Worm (Caenorhabditis elegans) whole organism, mixed stage, embryonic: Measurements from ENCODE around the gene R31.2.

Source experiments
- M03D4.4 ChIP-seq: sonication (generic microtip); optimal IDR thresholded peaks from 2 replicates; lab custom pipeline; 2017; ENCODE audit warnings: mild to moderate bottlenecking, missing genetic modification characterization, missing compliant biosample characterization
- blmp-1 ChIP-seq: fragments of 150-350 bp; optimal IDR thresholded peaks from 2 replicates; lab custom pipeline; 2014; ENCODE audit warnings: missing biosample characterization, missing genetic modification characterization
- ceh-39 ChIP-seq: fragments of 150-350 bp; optimal IDR thresholded peaks from 2 replicates; lab custom pipeline; 2014; ENCODE audit warnings: missing biosample characterization, missing genetic modification characterization
- ceh-43 ChIP-seq: fragments of 200-800 bp; sonication (Bioruptor generic); optimal IDR thresholded peaks from 2 replicates; lab custom pipeline; 2018; ENCODE audit warnings: mild to moderate bottlenecking, missing genetic modification characterization, moderate library complexity, missing compliant biosample characterization
- ceh-83 ChIP-seq: fragments of 200-800 bp; sonication (Bioruptor generic); optimal IDR thresholded peaks from 2 replicates; lab custom pipeline; 2018; ENCODE audit warnings: mild to moderate bottlenecking, missing genetic modification characterization, missing compliant biosample characterization
- ces-1 ChIP-seq: fragments of 150-350 bp; optimal IDR thresholded peaks from 2 replicates; lab custom pipeline; 2014; ENCODE audit warnings: missing biosample characterization, missing genetic modification reagents, missing genetic modification characterization
- drap-1 ChIP-seq: fragments of 200-800 bp; sonication (Bioruptor generic); optimal IDR thresholded peaks from 3 replicates; lab custom pipeline; 2018; ENCODE audit warnings: mild to moderate bottlenecking, missing genetic modification characterization, missing compliant biosample characterization
- elt-1 ChIP-seq: sonication (generic microtip); optimal IDR thresholded peaks from 2 replicates; lab custom pipeline; 2017; ENCODE audit warnings: missing genetic modification characterization, mild to moderate bottlenecking, missing compliant biosample characterization, antibody characterized with exemption, moderate library complexity, borderline replicate concordance; ENCODE audit not compliant: insufficient read depth
- elt-3 ChIP-seq: fragments of 150-350 bp; optimal IDR thresholded peaks from 2 replicates; lab custom pipeline; 2014; ENCODE audit warnings: missing biosample characterization, missing genetic modification characterization
- flh-1 ChIP-seq: fragments of 200-800 bp; sonication (Bioruptor generic); optimal IDR thresholded peaks from 2 replicates; lab custom pipeline; 2018; ENCODE audit warnings: mild to moderate bottlenecking, missing genetic modification characterization, moderate library complexity, missing compliant biosample characterization
- hlh-1 ChIP-seq: fragments of 150-350 bp; optimal IDR thresholded peaks from 2 replicates; lab custom pipeline; 2014; ENCODE audit warnings: missing biosample characterization, missing genetic modification reagents, missing genetic modification characterization
- lin-13 ChIP-seq: fragments of 150-350 bp; optimal IDR thresholded peaks from 2 replicates; lab custom pipeline; 2014; ENCODE audit warnings: missing biosample characterization, missing genetic modification characterization
- lin-32 ChIP-seq: fragments of 200-800 bp; sonication (Bioruptor generic); optimal IDR thresholded peaks from 2 replicates; lab custom pipeline; 2018; ENCODE audit warnings: mild to moderate bottlenecking, missing genetic modification characterization, missing compliant biosample characterization
- mab-5 ChIP-seq: fragments of 150-350 bp; optimal IDR thresholded peaks from 2 replicates; lab custom pipeline; 2014; ENCODE audit warnings: missing biosample characterization, missing genetic modification characterization
- mep-1 ChIP-seq: fragments of 150-350 bp; optimal IDR thresholded peaks from 2 replicates; lab custom pipeline; 2017; ENCODE audit warnings: missing biosample characterization, missing genetic modification reagents, missing genetic modification characterization, inconsistent platforms
- mls-2 ChIP-seq: sonication (generic microtip); optimal IDR thresholded peaks from 2 replicates; lab custom pipeline; 2016; ENCODE audit warnings: mild to moderate bottlenecking, missing genetic modification characterization, moderate library complexity, missing compliant biosample characterization
- nhr-237 ChIP-seq: fragments of 150-350 bp; optimal IDR thresholded peaks from 2 replicates; lab custom pipeline; 2014; ENCODE audit warnings: missing biosample characterization, missing genetic modification characterization
- nhr-76 ChIP-seq: sonication (generic microtip); optimal IDR thresholded peaks from 2 replicates; lab custom pipeline; 2017; ENCODE audit warnings: missing biosample characterization, missing genetic modification characterization
- pha-4 ChIP-seq: fragments of 150-350 bp; optimal IDR thresholded peaks from 2 replicates; lab custom pipeline; 2018; ENCODE audit warnings: missing biosample characterization, missing genetic modification reagents, missing genetic modification characterization
- sem-2 ChIP-seq: fragments of 200-800 bp; sonication (Bioruptor generic); optimal IDR thresholded peaks from 2 replicates; lab custom pipeline; 2018; ENCODE audit warnings: mild to moderate bottlenecking, missing genetic modification characterization, missing compliant biosample characterization
- sptf-1 ChIP-seq: sonication (generic microtip); optimal IDR thresholded peaks from 2 replicates; lab custom pipeline; 2017; ENCODE audit warnings: mild to moderate bottlenecking, missing genetic modification characterization, moderate library complexity, missing compliant biosample characterization
- tbx-8 ChIP-seq: fragments of 200-800 bp; sonication (Bioruptor generic); optimal IDR thresholded peaks from 2 replicates; lab custom pipeline; 2018; ENCODE audit warnings: mild to moderate bottlenecking, missing genetic modification characterization, moderate library complexity, missing compliant biosample characterization
- unc-120 ChIP-seq: sonication (generic microtip); optimal IDR thresholded peaks from 2 replicates; lab custom pipeline; 2017; ENCODE audit warnings: missing genetic modification characterization, missing compliant biosample characterization; ENCODE audit not compliant: poor library complexity, severe bottlenecking
- unc-39 ChIP-seq: fragments of 150-350 bp; optimal IDR thresholded peaks from 2 replicates; lab custom pipeline; 2014; ENCODE audit warnings: missing biosample characterization, missing genetic modification characterization
- unc-62 ChIP-seq: fragments of 150-350 bp; optimal IDR thresholded peaks from 2 replicates; lab custom pipeline; 2014; ENCODE audit warnings: missing biosample characterization, missing genetic modification reagents, missing genetic modification characterization
- zip-8 ChIP-seq: fragments of 150-350 bp; optimal IDR thresholded peaks from 2 replicates; lab custom pipeline; 2014; ENCODE audit warnings: missing biosample characterization, missing genetic modification characterization

R31.2 gene

DNA sequence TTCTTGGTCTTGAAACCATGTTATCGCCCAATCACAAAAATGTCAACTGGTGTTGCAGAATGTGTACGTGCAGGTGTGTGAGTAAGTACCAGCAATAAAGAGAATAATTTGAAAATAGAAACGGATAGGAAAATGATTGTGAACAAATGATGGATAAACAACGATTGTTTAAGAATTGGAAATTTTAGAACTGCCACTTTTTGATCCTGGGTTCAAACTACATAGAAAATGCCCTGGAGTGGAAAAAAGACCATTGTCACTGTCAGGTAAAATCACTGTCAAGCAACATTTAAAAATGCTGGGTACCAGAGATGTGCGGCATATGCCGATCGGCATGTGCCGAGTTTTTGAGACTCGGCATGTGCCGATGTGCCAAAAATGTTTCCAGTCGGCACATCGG lies 34.2 kb upstream of the R31.2 start:
- TF ChIP-seq ceh-39 (tag; lab: Kevin White, UChicago) (no peak), mab-5 (tag; lab: Kevin White, UChicago) (no peak), elt-1 (tag; lab: Kevin White, UChicago) (no peak), zip-8 (no peak), unc-62 (GFP tag; lab: Kevin White, UChicago) (no peak), ceh-83 (GFP tag; lab: Kevin White, UChicago) (no peak), nhr-237 (tag; lab: Kevin White, UChicago) (no peak)

- no peak for TF ChIP-seq unc-120 (tag; lab: Kevin White, UChicago)
- no peak for TF ChIP-seq nhr-76 (tag; lab: Kevin White, UChicago)
- no peak for TF ChIP-seq M03D4.4 (tag; lab: Kevin White, UChicago)
- no peak for TF ChIP-seq sem-2 (GFP tag; lab: Kevin White, UChicago)
- no peak for TF ChIP-seq zip-8
- no peak for TF ChIP-seq sptf-1
- TF ChIP-seq mep-1 (tag; lab: Kevin White, UChicago): no peak
- TF ChIP-seq tbx-8 (GFP tag; lab: Kevin White, UChicago): no peak
- TF ChIP-seq unc-62 (GFP tag; lab: Kevin White, UChicago): no peak
These were observed 32.3 kb upstream of the R31.2 start for ce11 chrV:11885087-11885486.

DNA sequence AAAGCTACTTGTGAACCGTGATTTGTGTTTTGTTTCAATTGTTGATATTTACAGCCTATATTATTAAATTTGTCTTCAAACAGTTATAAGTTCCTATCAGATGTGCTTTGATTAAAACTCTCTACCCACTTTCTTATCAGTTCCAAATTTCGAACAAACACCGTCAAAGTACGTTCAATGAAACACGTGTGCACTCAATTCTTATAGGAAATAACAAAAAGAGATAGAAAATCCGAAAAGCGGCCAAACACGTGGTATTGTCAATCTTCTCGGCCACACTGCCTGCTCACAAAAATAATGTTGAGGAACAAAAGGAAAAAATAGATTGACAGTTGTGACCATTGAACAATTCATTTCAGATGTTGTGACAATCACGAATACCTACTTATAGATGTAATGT lies 31.4 kb upstream of the R31.2 start:
- TF ChIP-seq flh-1 (GFP tag; lab: Kevin White, UChicago): no peak

DNA sequence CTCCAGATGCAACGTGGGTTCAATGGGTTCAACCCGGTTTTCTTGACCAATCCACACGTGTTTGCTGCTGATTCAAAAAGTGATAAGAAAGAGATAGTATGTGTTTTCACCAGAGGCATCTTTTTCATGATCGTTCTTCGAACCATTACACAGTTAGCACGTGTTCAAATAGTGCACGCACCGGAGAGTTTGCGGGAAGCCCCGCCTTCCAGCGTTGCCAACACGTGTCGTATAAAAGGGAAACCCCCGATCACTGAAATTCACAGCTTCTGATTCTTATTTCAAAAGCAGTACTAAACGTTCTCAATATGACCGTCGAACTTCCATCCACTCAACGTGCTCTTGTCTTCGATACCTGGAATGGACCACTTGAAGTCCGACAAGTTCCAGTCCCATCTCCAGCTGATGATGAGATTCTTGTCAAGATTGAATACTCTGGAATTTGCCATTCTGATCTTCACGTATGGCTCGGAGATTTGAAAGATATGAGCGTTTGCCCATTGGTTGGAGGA lies 29.3 kb upstream of the R31.2 start, which contains the start of gene adh-1:
Gene adh-1 (plus strand): TSS at position 261 of the 512 bp plus-strand sequence.
- TF ChIP-seq drap-1: no peak

DNA sequence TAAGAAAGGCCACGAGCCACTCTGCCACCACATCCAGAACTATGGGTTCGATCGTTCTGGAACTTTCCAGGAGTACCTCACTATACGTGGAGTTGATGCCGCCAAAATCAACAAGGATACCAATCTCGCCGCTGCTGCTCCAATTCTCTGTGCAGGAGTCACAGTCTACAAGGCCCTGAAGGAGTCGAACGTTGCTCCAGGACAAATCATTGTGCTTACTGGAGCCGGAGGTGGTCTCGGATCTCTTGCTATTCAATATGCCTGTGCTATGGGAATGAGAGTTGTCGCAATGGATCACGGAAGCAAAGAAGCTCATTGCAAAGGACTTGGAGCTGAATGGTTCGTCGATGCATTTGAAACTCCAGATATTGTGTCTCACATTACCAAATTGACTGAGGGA lies 28.7 kb upstream of the R31.2 start:
- TF ChIP-seq pha-4 (no peak), mep-1 (tag; lab: Kevin White, UChicago) (no peak), mls-2 (tag; lab: Kevin White, UChicago) (no peak), elt-3 (no peak), ceh-83 (GFP tag; lab: Kevin White, UChicago) (no peak), unc-39 (tag; lab: Kevin White, UChicago) (no peak), drap-1 (no peak), lin-13 (tag; lab: Kevin White, UChicago) (no peak)

DNA sequence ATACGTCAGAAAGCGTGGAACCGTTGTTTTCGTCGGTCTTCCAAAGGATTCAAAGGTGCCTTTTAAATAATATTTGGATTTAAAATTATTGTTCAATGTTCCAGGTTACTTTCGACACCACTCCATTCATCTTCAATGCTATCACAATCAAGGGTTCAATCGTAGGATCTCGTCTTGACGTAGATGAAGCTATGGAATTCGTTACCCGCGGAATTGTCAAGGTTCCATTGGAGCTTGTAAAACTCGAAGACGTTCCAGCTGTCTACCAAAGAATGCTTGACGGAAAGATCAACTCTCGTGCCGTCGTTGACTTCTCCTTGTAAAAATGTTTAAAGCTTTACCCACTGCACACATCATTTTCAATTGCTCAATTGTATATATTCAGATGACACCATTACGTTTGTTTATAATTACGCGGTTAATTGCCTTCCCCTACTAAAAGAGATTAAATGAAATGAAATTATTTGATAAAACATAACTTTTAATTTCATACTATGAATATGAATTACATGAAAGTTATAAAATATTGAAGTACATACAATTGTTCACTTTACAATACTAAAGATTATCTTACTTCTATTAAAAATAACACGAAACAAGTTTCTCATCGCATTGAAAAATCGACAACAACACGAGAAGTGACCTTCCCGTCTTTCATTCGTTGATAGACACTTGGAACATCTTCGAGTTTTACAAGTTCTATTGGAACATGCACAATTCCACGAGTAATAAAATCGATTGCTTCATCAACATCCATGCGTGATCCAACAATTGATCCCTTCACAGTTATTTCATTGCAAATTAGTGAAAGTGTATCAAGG lies 28.0 kb upstream of the R31.2 start:
- TF ChIP-seq lin-13 (tag; lab: Kevin White, UChicago) (no peak), mep-1 (tag; lab: Kevin White, UChicago) (no peak), hlh-1 (tag; lab: Kevin White, UChicago) (no peak), blmp-1 (no peak), zip-8 (no peak), ces-1 (GFP tag; lab: Kevin White, UChicago) (no peak), mab-5 (tag; lab: Kevin White, UChicago) (no peak), nhr-237 (tag; lab: Kevin White, UChicago) (no peak), mls-2 (tag; lab: Kevin White, UChicago) (no peak), ceh-43 (GFP tag; lab: Kevin White, UChicago) (no peak), lin-32 (GFP tag; lab: Kevin White, UChicago) (no peak), pha-4 (no peak), ceh-39 (tag; lab: Kevin White, UChicago) (no peak), drap-1 (no peak), nhr-76 (tag; lab: Kevin White, UChicago) (no peak)
